Worm (Caenorhabditis elegans) whole organism, L2 larva: ENCODE data around the gene F10D2.10.

Experiments used
- R02D3.7 ChIP-seq: fragments of 150-350 bp; optimal IDR thresholded peaks from 2 replicates; lab custom pipeline; 2014; ENCODE audit warnings: missing biosample characterization, missing genetic modification characterization
- ceh-82 ChIP-seq: fragments of 150-350 bp; optimal IDR thresholded peaks from 2 replicates; lab custom pipeline; 2014; ENCODE audit warnings: missing biosample characterization, missing genetic modification characterization
- elt-1 ChIP-seq: fragments of 150-350 bp; optimal IDR thresholded peaks from 2 replicates; lab custom pipeline; 2014; ENCODE audit warnings: missing biosample characterization, missing genetic modification characterization
- fos-1 ChIP-seq: fragments of 150-350 bp; optimal IDR thresholded peaks from 2 replicates; lab custom pipeline; 2014; ENCODE audit warnings: missing biosample characterization, missing genetic modification characterization
- lsy-2 ChIP-seq, 2 experiments: fragments of 150-350 bp in 1 of 2; sonication (generic microtip) in 1 of 2; optimal IDR thresholded peaks; 2 replicates each; lab custom pipeline; 2014 to 2017; ENCODE audit warnings: missing biosample characterization in 2 of 2, missing genetic modification characterization in 2 of 2
- mdl-1 ChIP-seq, 2 experiments: fragments of 150-350 bp in 1 of 2; sonication (generic microtip) in 1 of 2; optimal IDR thresholded peaks; 2 replicates each; lab custom pipeline; 2017; ENCODE audit warnings: missing biosample characterization in 2 of 2, missing genetic modification characterization in 2 of 2
- nhr-11 ChIP-seq: fragments of 150-350 bp; optimal IDR thresholded peaks from 2 replicates; lab custom pipeline; 2014; ENCODE audit warnings: missing biosample characterization, missing genetic modification characterization
- peb-1 ChIP-seq: fragments of 150-350 bp; optimal IDR thresholded peaks from 2 replicates; lab custom pipeline; 2014; ENCODE audit warnings: missing biosample characterization, missing genetic modification characterization
- snpc-4 ChIP-seq: fragments of 150-350 bp; optimal IDR thresholded peaks from 2 replicates; lab custom pipeline; 2014; ENCODE audit warnings: missing biosample characterization, missing genetic modification characterization

ce11 chrV:7129460-7129859, 26.5 kb downstream of the F10D2.10 start, which contains the start of gene T01C4.8:
- TF ChIP-seq mdl-1 (tag; optimal IDR thresholded peaks at IDR 0.05; lab: Kevin White, UChicago) (no peak), peb-1 (tag; lab: Kevin White, UChicago) (no peak), fos-1 (no peak), lsy-2 (tag; optimal IDR thresholded peaks at IDR 0.05; lab: Kevin White, UChicago) (no peak), nhr-11 (tag; lab: Kevin White, UChicago) (no peak), snpc-4 (tag; lab: Kevin White, UChicago) (no peak), ceh-82 (no peak), elt-1 (tag; lab: Kevin White, UChicago) (no peak), R02D3.7 (tag; lab: Kevin White, UChicago) (no peak)
